Fruit fly (Drosophila melanogaster) whole organism, embryonic: ENCODE data around the gene CG46456.

ENCODE experiments used
- Bgb ChIP-seq: fragments of 200-800 bp; sonication (Bioruptor generic); IDR thresholded peaks from 2 replicates; pipeline ENCODE4 v1.3.6; 2022; ENCODE audit warnings: missing biosample characterization, missing genetic modification characterization; ENCODE audit not compliant: partially characterized antibody
- CG12391 ChIP-seq: fragments of 200-800 bp; sonication (Bioruptor generic); optimal IDR thresholded peaks from 3 replicates; lab custom pipeline; 2018; ENCODE audit warnings: missing biosample characterization, mild to moderate bottlenecking, missing genetic modification characterization, moderate library complexity
- CG12659 ChIP-seq: fragments of 200-800 bp; sonication (Bioruptor generic); optimal IDR thresholded peaks from 3 replicates; lab custom pipeline; 2017; ENCODE audit warnings: mild to moderate bottlenecking, missing biosample characterization, missing genetic modification reagents, missing genetic modification characterization
- CG1647 ChIP-seq: fragments of 200-800 bp; sonication (Bioruptor generic); optimal IDR thresholded peaks from 3 replicates; lab custom pipeline; 2016; ENCODE audit warnings: missing biosample characterization, missing genetic modification characterization
- CG16813 ChIP-seq: fragments of 200-800 bp; sonication (Bioruptor generic); IDR thresholded peaks from 3 replicates; pipeline ENCODE4 v1.3.6; 2022; ENCODE audit warnings: missing biosample characterization, missing genetic modification characterization; ENCODE audit not compliant: partially characterized antibody
- CG2116 ChIP-seq: fragments of 200-800 bp; sonication (Bioruptor generic); optimal IDR thresholded peaks from 3 replicates; lab custom pipeline; 2018; ENCODE audit warnings: missing biosample characterization, mild to moderate bottlenecking, missing genetic modification characterization
- CG31388 ChIP-seq: fragments of 200-800 bp; sonication (Bioruptor generic); optimal IDR thresholded peaks from 2 replicates; lab custom pipeline; 2016; ENCODE audit warnings: missing biosample characterization, missing genetic modification characterization
- CG32767 ChIP-seq: fragments of 200-800 bp; sonication (Bioruptor generic); IDR thresholded peaks from 2 replicates; pipeline ENCODE4 v1.3.6; 2022; ENCODE audit warnings: missing biosample characterization, missing genetic modification characterization
- CG3995 ChIP-seq: fragments of 200-800 bp; sonication (Bioruptor generic); optimal IDR thresholded peaks from 3 replicates; lab custom pipeline; 2016; ENCODE audit warnings: missing biosample characterization, missing genetic modification characterization
- CG4617 ChIP-seq: fragments of 200-800 bp; sonication (Bioruptor generic); optimal IDR thresholded peaks from 3 replicates; lab custom pipeline; 2016; ENCODE audit warnings: missing biosample characterization, missing genetic modification characterization, borderline replicate concordance
- CG6813 ChIP-seq: fragments of 200-800 bp; sonication (Bioruptor generic); optimal IDR thresholded peaks from 2 replicates; lab custom pipeline; 2017; ENCODE audit warnings: missing biosample characterization, missing genetic modification characterization, mild to moderate bottlenecking, moderate library complexity, missing genetic modification reagents
- CTCF ChIP-seq: fragments of 200-800 bp; sonication (Bioruptor generic); optimal IDR thresholded peaks from 2 replicates; lab custom pipeline; 2017; ENCODE audit warnings: missing biosample characterization, mild to moderate bottlenecking, missing genetic modification characterization, moderate library complexity
- Chrac-16 ChIP-seq: fragments of 200-800 bp; sonication (Bioruptor generic); optimal IDR thresholded peaks from 3 replicates; lab custom pipeline; 2016; ENCODE audit warnings: missing biosample characterization, missing genetic modification characterization
- CoRest ChIP-seq: fragments of 200-800 bp; sonication (Bioruptor generic); optimal IDR thresholded peaks from 3 replicates; lab custom pipeline; 2018; ENCODE audit warnings: missing biosample characterization, mild to moderate bottlenecking, missing genetic modification characterization, moderate library complexity
- CrebB ChIP-seq: fragments of 200-800 bp; sonication (Bioruptor generic); optimal IDR thresholded peaks from 3 replicates; lab custom pipeline; 2018; ENCODE audit warnings: missing biosample characterization, mild to moderate bottlenecking, missing genetic modification characterization
- Dad ChIP-seq: fragments of 200-800 bp; sonication (Bioruptor generic); optimal IDR thresholded peaks from 3 replicates; lab custom pipeline; 2016; ENCODE audit warnings: missing biosample characterization, missing genetic modification characterization
- ERR ChIP-seq: fragments of 200-800 bp; sonication (Bioruptor generic); optimal IDR thresholded peaks from 2 replicates; lab custom pipeline; 2016; ENCODE audit warnings: missing biosample characterization, missing genetic modification characterization
- Ets65A ChIP-seq: fragments of 200-800 bp; sonication (Bioruptor generic); peaks from one replicate; lab custom pipeline; 2016; ENCODE audit warnings: missing biosample characterization, missing genetic modification characterization
- Fer2 ChIP-seq: fragments of 200-800 bp; sonication (Bioruptor generic); optimal IDR thresholded peaks from 2 replicates; lab custom pipeline; 2018; ENCODE audit warnings: missing biosample characterization, mild to moderate bottlenecking, missing genetic modification characterization, moderate library complexity
- Hmr ChIP-seq: fragments of 200-800 bp; sonication (Bioruptor generic); optimal IDR thresholded peaks from 3 replicates; lab custom pipeline; 2017; ENCODE audit warnings: mild to moderate bottlenecking, missing biosample characterization, missing genetic modification reagents, missing genetic modification characterization
- Kr ChIP-seq: fragments of 200-800 bp; sonication (Bioruptor generic); optimal IDR thresholded peaks from 2 replicates; lab custom pipeline; 2017; ENCODE audit warnings: missing biosample characterization, mild to moderate bottlenecking, missing genetic modification characterization
- Lpt ChIP-seq: fragments of >200 bp; optimal IDR thresholded peaks from 2 replicates; lab custom pipeline; 2018; ENCODE audit warnings: missing biosample characterization, missing genetic modification characterization
- Oaz ChIP-seq: fragments of 200-800 bp; sonication (Bioruptor generic); IDR thresholded peaks from 2 replicates; pipeline ENCODE4 v1.3.6; 2022; ENCODE audit warnings: missing biosample characterization, missing genetic modification characterization
- Oli ChIP-seq: fragments of 200-800 bp; sonication (Bioruptor generic); optimal IDR thresholded peaks from 2 replicates; lab custom pipeline; 2018; ENCODE audit warnings: missing biosample characterization, mild to moderate bottlenecking, missing genetic modification characterization, moderate library complexity
- Rx ChIP-seq: fragments of 200-800 bp; sonication (Bioruptor generic); IDR thresholded peaks from 2 replicates; pipeline ENCODE4 v1.3.6; 2022; ENCODE audit warnings: missing biosample characterization, missing genetic modification characterization
- YL-1 ChIP-seq: fragments of 200-800 bp; sonication (Bioruptor generic); optimal IDR thresholded peaks from 3 replicates; lab custom pipeline; 2017; ENCODE audit warnings: missing biosample characterization, mild to moderate bottlenecking, missing genetic modification characterization
- ab ChIP-seq: fragments of 200-800 bp; sonication (Bioruptor generic); optimal IDR thresholded peaks from 2 replicates; lab custom pipeline; 2016; ENCODE audit warnings: missing biosample characterization, missing genetic modification characterization
- abd-A ChIP-seq: fragments of 200-800 bp; sonication (Bioruptor generic); optimal IDR thresholded peaks from 3 replicates; lab custom pipeline; 2019; ENCODE audit warnings: missing biosample characterization, mild to moderate bottlenecking, missing genetic modification characterization, moderate library complexity
- aop ChIP-seq: fragments of 200-800 bp; sonication (Bioruptor generic); IDR thresholded peaks from 2 replicates; pipeline ENCODE4 v1.3.6; 2022; ENCODE audit warnings: missing biosample characterization, missing genetic modification characterization
- bigmax ChIP-seq: fragments of 200-800 bp; sonication (Bioruptor generic); optimal IDR thresholded peaks from 2 replicates; lab custom pipeline; 2018; ENCODE audit warnings: missing biosample characterization, mild to moderate bottlenecking, missing genetic modification characterization
- br ChIP-seq: fragments of >200 bp; optimal IDR thresholded peaks from 2 replicates; lab custom pipeline; 2017
- danr ChIP-seq: fragments of 200-800 bp; sonication (Bioruptor generic); IDR thresholded peaks from 2 replicates; pipeline ENCODE4 v1.3.6; 2022; ENCODE audit warnings: missing biosample characterization, missing genetic modification characterization
- fd64A ChIP-seq: fragments of 200-800 bp; sonication (Bioruptor generic); optimal IDR thresholded peaks from 3 replicates; lab custom pipeline; 2018; ENCODE audit warnings: missing biosample characterization, mild to moderate bottlenecking, missing genetic modification characterization
- fru ChIP-seq: fragments of >200 bp; optimal IDR thresholded peaks from 2 replicates; lab custom pipeline; 2017
- gfzf ChIP-seq: fragments of 200-800 bp; sonication (Bioruptor generic); optimal IDR thresholded peaks from 2 replicates; lab custom pipeline; 2016; ENCODE audit warnings: missing biosample characterization, mild to moderate bottlenecking, missing genetic modification characterization, moderate library complexity
- hb ChIP-seq: fragments of 200-800 bp; sonication (Bioruptor generic); IDR thresholded peaks from 3 replicates; pipeline ENCODE4 v1.3.6; 2022; ENCODE audit warnings: missing biosample characterization, missing genetic modification characterization; ENCODE audit not compliant: partially characterized antibody
- lbe ChIP-seq: fragments of 200-800 bp; sonication (Bioruptor generic); optimal IDR thresholded peaks from 2 replicates; lab custom pipeline; 2016; ENCODE audit warnings: missing biosample characterization, mild to moderate bottlenecking, missing genetic modification characterization
- nmo ChIP-seq: fragments of 200-800 bp; sonication (Bioruptor generic); optimal IDR thresholded peaks from 2 replicates; lab custom pipeline; 2018; ENCODE audit warnings: missing biosample characterization, mild to moderate bottlenecking, missing genetic modification characterization, moderate library complexity
- nom ChIP-seq: fragments of 200-800 bp; sonication (Bioruptor generic); optimal IDR thresholded peaks from 2 replicates; lab custom pipeline; 2017; ENCODE audit warnings: missing biosample characterization, missing genetic modification characterization, mild to moderate bottlenecking, moderate library complexity, missing genetic modification reagents
- p53 ChIP-seq: fragments of 200-800 bp; sonication (Bioruptor generic); optimal IDR thresholded peaks from 2 replicates; lab custom pipeline; 2016; ENCODE audit warnings: missing biosample characterization, missing genetic modification characterization
- phol ChIP-seq: fragments of 200-800 bp; sonication (Bioruptor generic); optimal IDR thresholded peaks from 3 replicates; lab custom pipeline; 2018; ENCODE audit warnings: missing biosample characterization, mild to moderate bottlenecking, missing genetic modification characterization, moderate library complexity
- pzg ChIP-seq: fragments of 200-800 bp; sonication (Bioruptor generic); optimal IDR thresholded peaks from 3 replicates; lab custom pipeline; 2018; ENCODE audit warnings: missing biosample characterization, mild to moderate bottlenecking, missing genetic modification characterization, moderate library complexity
- scrt ChIP-seq: fragments of 200-800 bp; sonication (Bioruptor generic); optimal IDR thresholded peaks from 2 replicates; lab custom pipeline; 2018; ENCODE audit warnings: missing biosample characterization, mild to moderate bottlenecking, missing genetic modification characterization, moderate library complexity
- stwl ChIP-seq: fragments of 200-800 bp; sonication (Bioruptor generic); optimal IDR thresholded peaks from 3 replicates; lab custom pipeline; 2018; ENCODE audit warnings: missing biosample characterization, mild to moderate bottlenecking, missing genetic modification characterization, moderate library complexity
- tll ChIP-seq, 2 experiments: fragments of 200-800 bp in 1 of 2; fragments of >200 bp in 1 of 2; sonication (Bioruptor generic) in 1 of 2; optimal IDR thresholded peaks; 2 replicates each; lab custom pipeline; 2017 to 2019; ENCODE audit warnings: missing biosample characterization in 2 of 2, missing genetic modification characterization in 2 of 2, mild to moderate bottlenecking in 1 of 2, moderate library complexity in 1 of 2
- trem ChIP-seq: fragments of 200-800 bp; optimal IDR thresholded peaks from 3 replicates; lab custom pipeline; 2019; ENCODE audit warnings: missing biosample characterization, mild to moderate bottlenecking, missing genetic modification characterization, moderate library complexity
- wek ChIP-seq: fragments of 200-800 bp; sonication (Bioruptor generic); optimal IDR thresholded peaks from 3 replicates; lab custom pipeline; 2018; ENCODE audit warnings: missing biosample characterization, mild to moderate bottlenecking, missing genetic modification characterization, moderate library complexity
- zen ChIP-seq: fragments of 200-800 bp; sonication (Bioruptor generic); optimal IDR thresholded peaks from 3 replicates; lab custom pipeline; 2018; ENCODE audit warnings: missing biosample characterization, mild to moderate bottlenecking, missing genetic modification characterization, moderate library complexity
- zfh1 ChIP-seq: fragments of 200-800 bp; sonication (Bioruptor generic); IDR thresholded peaks from 3 replicates; pipeline ENCODE4 v1.3.6; 2022; ENCODE audit warnings: missing biosample characterization, missing genetic modification characterization

CG46456 gene

DNA sequence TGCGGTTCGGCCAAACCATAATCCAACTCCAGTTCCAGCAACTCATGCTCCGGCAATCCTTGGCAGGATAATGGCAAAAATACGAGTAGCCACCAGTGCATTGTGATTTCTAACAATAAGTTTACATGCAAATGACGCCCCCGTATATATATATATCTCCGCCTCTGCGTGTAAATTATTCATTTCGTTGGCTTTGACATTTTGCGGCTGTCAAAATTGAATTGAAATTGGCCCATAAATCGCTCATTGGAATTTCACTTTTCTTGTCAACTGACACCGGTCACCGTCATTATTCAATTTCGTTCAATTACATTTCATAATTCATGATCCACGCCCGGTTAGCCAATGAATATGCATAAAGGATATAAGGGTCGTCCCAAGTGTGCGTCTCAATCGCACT lies 27.6 kb upstream of the CG46456 start, which contains the start of gene Ir64a:
TSS of gene Ir64a (minus strand) at position 101 of the 400 bp plus-strand sequence.
- TF ChIP-seq fd64A (GFP tag; lab: Kevin White, UChicago) (no peak), Bgb (GFP tag; lab: Robert Waterston, UW) (no peak), Fer2 (no peak), Hmr (no peak), danr (GFP tag; lab: Robert Waterston, UW) (no peak), Oli (tag; lab: Kevin White, UChicago) (no peak), Lpt (GFP tag; lab: Kevin White, UChicago) (no peak), p53 (no peak), Oaz (GFP tag; lab: Robert Waterston, UW) (no peak), zen (tag; lab: Kevin White, UChicago) (no peak), br (lab: Kevin White, UChicago) (no peak), scrt (GFP tag; lab: Kevin White, UChicago) (no peak), tll (GFP tag; optimal IDR thresholded peaks at IDR 0.05; lab: Kevin White, UChicago) (no peak), CG1647 (GFP tag; lab: Kevin White, UChicago) (no peak), CG31388 (GFP tag; lab: Kevin White, UChicago) (no peak), CG32767 (no peak), Chrac-16 (GFP tag; lab: Kevin White, UChicago) (no peak), nom (no peak), Rx (no peak), fru (lab: Kevin White, UChicago) (no peak)

DNA sequence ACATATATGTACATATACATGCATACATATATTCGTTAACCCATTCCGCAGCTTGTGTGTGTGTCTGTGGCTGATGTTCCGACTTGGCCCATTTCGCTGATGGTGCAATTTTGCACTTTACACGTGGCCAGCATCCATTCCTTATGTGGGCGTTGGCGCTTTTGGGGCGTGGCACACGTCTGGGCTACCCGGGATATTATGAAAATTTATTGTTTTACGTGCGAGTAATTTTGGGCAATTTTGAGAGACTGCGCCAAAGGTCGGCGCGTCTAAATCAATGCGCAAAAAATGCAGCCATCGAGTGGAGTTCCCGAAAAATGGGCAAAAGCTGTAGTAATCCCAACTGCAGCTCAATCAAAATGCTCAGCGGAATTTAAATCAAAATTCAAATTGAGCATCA lies 16.9 kb upstream of the CG46456 start:
- TF ChIP-seq wek (GFP tag; lab: Kevin White, UChicago) (no peak), abd-A (tag; lab: Kevin White, UChicago) (no peak), ERR (no peak), Ets65A (GFP tag; lab: Kevin White, UChicago) (peak; percentile 90), zfh1 (no peak), Dad (no peak), CrebB (no peak)

DNA sequence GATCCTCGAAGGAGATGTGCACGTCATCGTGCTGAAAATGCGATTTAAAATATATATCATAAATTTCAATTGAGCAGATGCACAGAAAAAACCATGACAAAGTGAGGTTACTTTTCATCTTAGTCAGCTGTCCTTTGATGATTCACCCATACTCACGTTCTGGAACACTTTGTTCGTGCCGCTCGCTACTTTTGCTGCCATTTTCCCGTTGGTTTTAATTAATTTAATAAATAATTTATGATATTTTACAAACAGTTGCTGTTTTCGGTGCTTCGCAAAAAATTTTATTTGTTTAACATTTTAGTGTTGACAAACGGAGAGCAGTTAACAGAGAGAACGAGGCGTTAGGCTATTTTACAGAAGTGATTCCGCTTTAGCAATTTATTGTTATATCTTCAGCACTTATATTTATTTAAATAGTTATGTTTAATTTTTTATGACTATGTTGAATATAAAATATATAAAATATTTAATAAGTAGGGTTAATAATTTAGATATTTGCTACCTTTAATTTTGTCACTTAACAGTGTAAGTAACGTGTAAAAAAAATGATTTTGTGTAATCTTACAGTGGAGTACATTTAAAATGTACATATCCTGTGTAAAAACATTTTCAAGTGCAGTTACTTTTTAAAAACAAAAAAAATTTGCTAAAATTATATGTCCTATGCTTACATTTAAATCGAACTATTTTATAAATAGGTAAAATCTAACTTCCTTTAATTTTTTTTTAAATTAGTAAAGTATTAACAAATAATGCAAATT lies 12.8 kb upstream of the CG46456 start, which contains the start of gene Pfdn4:
TSS of gene Pfdn4 (minus strand) at position 265 of the 764 bp plus-strand sequence.
- TF ChIP-seq CG2116 (GFP tag; lab: Kevin White, UChicago) = peak; percentile 38
- peak; percentile 4 for TF ChIP-seq phol
- TF ChIP-seq CG12659 (GFP tag; lab: Kevin White, UChicago) = peak; percentile 40
- no peak for TF ChIP-seq Kr
- peak; percentile 29 for TF ChIP-seq pzg (GFP tag; lab: Kevin White, UChicago)
- TF ChIP-seq lbe = peak; percentile 6
- peak; percentile 34 for TF ChIP-seq CTCF
- peak; percentile 19 for TF ChIP-seq trem (tag; lab: Kevin White, UChicago)
- TF ChIP-seq CG16813 (GFP tag; lab: Robert Waterston, UW) = peak; percentile 25; the same call in 1 of the 3 replicates
- TF ChIP-seq CG6813 (GFP tag; lab: Kevin White, UChicago) = no peak
- no peak for TF ChIP-seq br (lab: Kevin White, UChicago)
- TF ChIP-seq aop (GFP tag; lab: Robert Waterston, UW) = no peak
- no peak for TF ChIP-seq hb (GFP tag; lab: Robert Waterston, UW)
- peak; percentile 82 for TF ChIP-seq bigmax (GFP tag; lab: Kevin White, UChicago)
- TF ChIP-seq ab (GFP tag; lab: Kevin White, UChicago) = no peak
- TF ChIP-seq stwl (tag; lab: Kevin White, UChicago) = peak; percentile 72
- TF ChIP-seq gfzf (GFP tag; lab: Kevin White, UChicago) = peak; percentile 50
- TF ChIP-seq CG12391 = peak; percentile 2
- TF ChIP-seq YL-1 (GFP tag; lab: Kevin White, UChicago) = peak; percentile 47
- TF ChIP-seq CoRest (tag; lab: Kevin White, UChicago) = peak; percentile 0
- TF ChIP-seq CG4617 = peak; percentile 34
- peak; percentile 87 for TF ChIP-seq CG3995 (GFP tag; lab: Kevin White, UChicago)
- TF ChIP-seq nmo (GFP tag; lab: Kevin White, UChicago) = peak; percentile 21
